Worm (Caenorhabditis elegans): ENCODE results near the gene taf-13.

DNA sequence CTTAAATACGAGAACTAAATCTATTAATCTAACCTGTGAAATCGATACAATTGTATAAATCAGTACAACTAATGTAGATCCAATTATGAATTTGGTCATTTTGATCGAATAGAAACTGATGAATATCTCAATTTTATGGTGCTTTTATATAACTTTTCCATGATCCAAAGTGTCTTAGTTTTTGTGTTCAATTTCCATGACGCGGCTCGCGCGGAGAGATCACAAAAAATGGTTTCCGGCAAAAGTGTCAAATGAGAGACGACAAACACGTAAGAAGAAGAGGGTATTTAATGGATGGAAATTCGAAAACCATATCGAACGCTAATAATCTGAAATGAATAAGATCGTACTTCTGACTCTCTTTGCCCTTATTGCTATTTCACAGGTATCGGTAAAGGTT, 40.8 kb downstream of the taf-13 start, which contains the start of the genes C06A1.6 and C06A1.7:
- TF ChIP-seq ztf-29 (GFP tag; IDR thresholded peaks at IDR 0.05) = no peak
- no peak for TF ChIP-seq flt-1 (GFP tag; IDR thresholded peaks at IDR 0.05)
